Fruit fly (Drosophila melanogaster): ENCODE measurements around the gene CG16986.

- TF ChIP-seq h (optimal IDR thresholded peaks at IDR 0.05) (no peak), sug (tag; optimal IDR thresholded peaks at IDR 0.05) (no peak), row (GFP tag; IDR thresholded peaks at IDR 0.05) (no peak)
These were observed 20.4 kb upstream of the CG16986 start for dm6 chr3L:2579557-2580224.

Data from whole organism, embryonic.